Fruit fly (Drosophila melanogaster) whole organism, wandering third instar larva: Measurements from ENCODE around the gene Gdi.

ENCODE experiments used
- Hr78 ChIP-seq: fragments of >200 bp; optimal IDR thresholded peaks from 2 replicates; lab custom pipeline; 2017; ENCODE audit warnings: missing biosample characterization, missing genetic modification characterization
- Hr83 ChIP-seq: fragments of 200-300 bp; sonication (Bioruptor generic); optimal IDR thresholded peaks from 2 replicates; lab custom pipeline; 2016; ENCODE audit warnings: missing biosample characterization, mild to moderate bottlenecking, missing genetic modification characterization, moderate library complexity; ENCODE audit not compliant: poor library complexity, severe bottlenecking
- Jra ChIP-seq: sonication (Bioruptor generic); optimal IDR thresholded peaks from 2 replicates; lab custom pipeline; 2016; ENCODE audit warnings: missing biosample characterization, missing genetic modification characterization
- brk ChIP-seq: fragments of 200-800 bp; sonication (Bioruptor generic); optimal IDR thresholded peaks from 2 replicates; lab custom pipeline; 2016; ENCODE audit warnings: missing biosample characterization, mild to moderate bottlenecking, missing genetic modification characterization
- dl ChIP-seq, 2 experiments: fragments of 175-275, 200-275 bp in 1 of 2; fragments of 200-275 bp in 1 of 2; sonication (Bioruptor generic); optimal IDR thresholded peaks; lab custom pipeline; 2018; ENCODE audit warnings: mild to moderate bottlenecking in 2 of 2, missing biosample characterization in 2 of 2, missing genetic modification characterization in 2 of 2, moderate library complexity in 2 of 2; ENCODE audit not compliant: partially characterized antibody in 2 of 2, insufficient read depth in 1 of 2
- ey ChIP-seq: fragments of 200-800 bp; sonication (Bioruptor generic); optimal IDR thresholded peaks from 2 replicates; lab custom pipeline; 2016; ENCODE audit warnings: missing biosample characterization, missing genetic modification characterization
- foxo ChIP-seq, 2 experiments: fragments of 200-800 bp; sonication (Bioruptor generic); optimal IDR thresholded peaks; 2 replicates in 1 of 2; 3 replicates in 1 of 2; lab custom pipeline; 2016 to 2017; ENCODE audit warnings: missing biosample characterization in 2 of 2, missing genetic modification characterization in 2 of 2
- h ChIP-seq: fragments of 200-800 bp; sonication (Bioruptor generic); optimal IDR thresholded peaks from 3 replicates; lab custom pipeline; 2016; ENCODE audit warnings: missing biosample characterization, mild to moderate bottlenecking, missing genetic modification characterization
- lola ChIP-seq: fragments of >200 bp; optimal IDR thresholded peaks from 2 replicates; lab custom pipeline; 2017; ENCODE audit warnings: missing biosample characterization, missing genetic modification characterization
- psq ChIP-seq: fragments of 200-800 bp; sonication (Bioruptor generic); optimal IDR thresholded peaks from 3 replicates; lab custom pipeline; 2017; ENCODE audit warnings: missing biosample characterization, mild to moderate bottlenecking, missing genetic modification characterization, moderate library complexity
- tai ChIP-seq: sonication (Bioruptor generic); optimal IDR thresholded peaks from 2 replicates; lab custom pipeline; 2016; ENCODE audit warnings: missing biosample characterization, missing genetic modification characterization
- woc ChIP-seq: sonication (Bioruptor generic); optimal IDR thresholded peaks from 2 replicates; lab custom pipeline; 2016; ENCODE audit warnings: missing biosample characterization, mild to moderate bottlenecking, missing genetic modification characterization

- no peak for TF ChIP-seq h
- TF ChIP-seq foxo (GFP tag; optimal IDR thresholded peaks at IDR 0.05; lab: Kevin White, UChicago): no peak
- TF ChIP-seq tai (GFP tag; lab: Kevin White, UChicago): no peak
- TF ChIP-seq Hr78: no peak
- TF ChIP-seq ey (GFP tag; lab: Kevin White, UChicago): no peak
- TF ChIP-seq Jra (GFP tag; lab: Kevin White, UChicago): no peak
- no peak for TF ChIP-seq Hr83 (GFP tag; lab: Kevin White, UChicago)
- no peak for TF ChIP-seq lola
- no peak for TF ChIP-seq dl (GFP tag; optimal IDR thresholded peaks at IDR 0.05; lab: Kevin White, UChicago; ENCODE audit: insufficient read depth in 1 of 2, partially characterized antibody in 2 of 2)
- TF ChIP-seq woc: no peak
- TF ChIP-seq brk (GFP tag; lab: Kevin White, UChicago): no peak
- TF ChIP-seq psq (GFP tag; lab: Kevin White, UChicago): no peak
These were observed 31.0 kb upstream of the Gdi start for dm6 chr2L:9525719-9526118.
